Fruit fly (Drosophila melanogaster) whole organism: ENCODE results near the gene primo-2.

Experiments
- CG8478 ChIP-seq: fragments of >200 bp; optimal IDR thresholded peaks from 2 replicates; lab custom pipeline; 2018; ENCODE audit warnings: inconsistent platforms
- Dll ChIP-seq: fragments of >200 bp; optimal IDR thresholded peaks from 2 replicates; lab custom pipeline; 2017
- pan ChIP-seq: fragments of >200 bp; optimal IDR thresholded peaks from 2 replicates; lab custom pipeline; 2017
- psq ChIP-seq: fragments of >200 bp; optimal IDR thresholded peaks from 2 replicates; lab custom pipeline; 2017

- no peak for TF ChIP-seq Dll (lab: Kevin White, UChicago)
- TF ChIP-seq psq (lab: Kevin White, UChicago), result no peak
- TF ChIP-seq pan (lab: Kevin White, UChicago), result no peak
- TF ChIP-seq CG8478 (lab: Kevin White, UChicago), result no peak
Measured at dm6 chr3R:13735304-13735898, 23.8 kb upstream of the primo-2 start.
